Worm (Caenorhabditis elegans) whole organism, L2 larva: ENCODE results near the gene chtb-3.

Experiments used
- F13H6.1 ChIP-seq: sonication (generic microtip); optimal IDR thresholded peaks from 2 replicates; lab custom pipeline; 2016; ENCODE audit warnings: missing genetic modification characterization, missing compliant biosample characterization
- alr-1 ChIP-seq: fragments of 150-350 bp; optimal IDR thresholded peaks from 2 replicates; lab custom pipeline; 2014; ENCODE audit warnings: missing biosample characterization, missing genetic modification characterization
- ama-1 ChIP-seq: fragments of 150-350 bp; optimal IDR thresholded peaks from 2 replicates; lab custom pipeline; 2018; ENCODE audit warnings: inconsistent platforms
- blmp-1 ChIP-seq: sonication (generic microtip); optimal IDR thresholded peaks from 2 replicates; lab custom pipeline; 2017; ENCODE audit warnings: missing genetic modification characterization, mild to moderate bottlenecking, missing compliant biosample characterization, antibody characterized with exemption, moderate library complexity; ENCODE audit not compliant: insufficient read depth
- ceh-16 ChIP-seq: fragments of 150-350 bp; optimal IDR thresholded peaks from 2 replicates; lab custom pipeline; 2014; ENCODE audit warnings: missing biosample characterization, missing genetic modification characterization
- ceh-82 ChIP-seq: fragments of 150-350 bp; optimal IDR thresholded peaks from 2 replicates; lab custom pipeline; 2014; ENCODE audit warnings: missing biosample characterization, missing genetic modification characterization
- elt-1 ChIP-seq: fragments of 150-350 bp; optimal IDR thresholded peaks from 2 replicates; lab custom pipeline; 2014; ENCODE audit warnings: missing biosample characterization, missing genetic modification characterization
- elt-3 ChIP-seq: sonication (generic microtip); optimal IDR thresholded peaks from 2 replicates; lab custom pipeline; 2017; ENCODE audit warnings: missing biosample characterization, missing genetic modification characterization
- lin-11 ChIP-seq: fragments of 150-350 bp; sonication (generic microtip); optimal IDR thresholded peaks from 2 replicates; lab custom pipeline; 2014; ENCODE audit warnings: missing biosample characterization, missing genetic modification characterization, inconsistent platforms, mixed read lengths
- nhr-10 ChIP-seq: sonication (generic microtip); optimal IDR thresholded peaks from 2 replicates; lab custom pipeline; 2017; ENCODE audit warnings: missing biosample characterization, missing genetic modification characterization
- snpc-4 ChIP-seq: fragments of 150-350 bp; optimal IDR thresholded peaks from 2 replicates; lab custom pipeline; 2014; ENCODE audit warnings: missing biosample characterization, missing genetic modification characterization
- unc-39 ChIP-seq: fragments of 150-350 bp; optimal IDR thresholded peaks from 2 replicates; lab custom pipeline; 2014; ENCODE audit warnings: missing biosample characterization, missing genetic modification characterization

DNA sequence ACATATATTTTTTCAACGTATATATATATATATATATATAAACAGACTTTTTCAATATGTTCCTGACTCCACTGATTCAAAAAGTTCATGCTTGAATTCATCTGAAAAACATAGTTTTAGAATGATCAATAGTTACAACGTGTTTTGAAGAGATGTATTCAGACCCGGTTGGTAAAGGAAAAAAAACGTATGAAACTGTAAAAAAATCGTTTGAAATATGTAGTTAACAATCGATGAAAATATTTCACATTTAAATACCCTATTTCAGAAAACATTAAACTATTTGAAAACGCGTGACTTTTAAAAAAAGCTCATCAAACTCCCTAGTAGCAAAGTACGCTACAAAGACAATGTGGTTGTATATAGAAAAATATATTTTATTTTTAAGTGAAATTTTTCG, 41.2 kb upstream of the chtb-3 start, which contains the start of gene C03B1.14:
- no peak for TF ChIP-seq unc-39
- TF ChIP-seq blmp-1 (tag; lab: Kevin White, UChicago), result no peak
- no peak for TF ChIP-seq F13H6.1
- no peak for TF ChIP-seq elt-1 (tag; lab: Kevin White, UChicago)
- TF ChIP-seq alr-1, result no peak
- TF ChIP-seq elt-3 (tag; lab: Kevin White, UChicago), result no peak
- no peak for TF ChIP-seq ceh-82
- no peak for TF ChIP-seq snpc-4 (tag; lab: Kevin White, UChicago)
- TF ChIP-seq ama-1 (lab: Kevin White, UChicago), result no peak
- no peak for TF ChIP-seq lin-11 (tag; lab: Kevin White, UChicago)
- no peak for TF ChIP-seq ceh-16 (tag; lab: Kevin White, UChicago)
- TF ChIP-seq nhr-10, result no peak
